Fruit fly (Drosophila melanogaster) Kc167 (cell line): ENCODE results near the gene CG11885.

ENCODE experiments used
- Myc ChIP-seq: fragments of >200 bp; optimal IDR thresholded peaks from 2 replicates; lab custom pipeline; 2017; ENCODE audit warnings: missing external identifiers
- Sin3A ChIP-seq: fragments of >200 bp; optimal IDR thresholded peaks from 2 replicates; lab custom pipeline; 2018; ENCODE audit warnings: missing external identifiers
- h ChIP-seq: fragments of >200 bp; optimal IDR thresholded peaks from 3 replicates; lab custom pipeline; 2018; ENCODE audit warnings: missing external identifiers
- insv ChIP-seq: fragments of >200 bp; optimal IDR thresholded peaks from 3 replicates; lab custom pipeline; 2018; ENCODE audit warnings: missing external identifiers
- psq ChIP-seq: fragments of >200 bp; optimal IDR thresholded peaks from 2 replicates; lab custom pipeline; 2017; ENCODE audit warnings: missing external identifiers
- ttk ChIP-seq: sonication (Bioruptor generic); optimal IDR thresholded peaks from 2 replicates; lab custom pipeline; 2017; ENCODE audit warnings: missing external identifiers

The CG11885 gene

DNA sequence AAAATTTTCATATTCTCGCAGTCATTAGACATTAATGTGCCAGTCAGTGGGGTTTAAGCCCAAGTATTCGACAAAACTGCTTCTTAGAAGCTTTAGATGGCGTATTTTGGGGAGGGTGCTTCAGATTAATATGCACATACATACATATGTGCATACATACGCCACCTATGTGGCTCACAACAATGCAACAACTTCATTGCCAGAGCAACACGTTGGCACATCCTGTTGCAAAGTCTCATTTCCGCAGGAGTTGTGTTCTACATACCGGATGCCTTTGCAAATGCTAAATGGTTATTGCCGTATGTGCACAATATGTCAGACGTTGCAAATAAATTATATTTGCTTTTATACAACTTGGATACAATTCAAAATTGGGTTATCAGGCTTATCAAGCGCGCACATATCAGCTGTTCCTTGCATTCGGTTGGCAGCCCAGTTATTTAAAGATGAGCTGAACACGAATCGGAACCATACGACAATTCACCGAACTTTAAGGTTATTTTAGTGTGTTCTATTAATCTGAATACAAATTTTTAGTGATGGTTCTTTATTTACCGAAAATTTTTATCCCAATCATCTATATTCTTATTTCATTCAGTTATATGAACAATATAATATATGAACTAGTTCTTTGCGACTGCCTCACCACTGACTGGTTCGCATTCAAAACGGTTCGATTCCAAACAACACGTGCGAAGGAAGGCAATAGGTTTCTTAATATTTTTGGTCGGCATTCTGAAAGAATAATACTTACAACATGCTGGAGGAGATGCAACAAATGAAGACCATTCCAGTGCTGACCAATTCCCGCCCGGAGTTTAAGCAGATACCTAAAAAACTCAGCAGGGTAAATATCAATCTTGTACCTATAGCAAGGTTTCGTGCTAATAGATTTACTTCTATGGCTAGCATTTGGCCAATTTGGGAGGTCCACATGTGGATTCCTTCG, 17.3 kb downstream of the CG11885 start, which contains the start of gene Polr1B:
Gene Polr1B, plus strand, starts transcription at position 659 of the 949 bp plus-strand sequence.
- no peak for TF ChIP-seq ttk (lab: Kevin White, UChicago)
- no peak for TF ChIP-seq Myc (lab: Kevin White, UChicago)
- TF ChIP-seq insv (lab: Kevin White, UChicago) = no peak
- TF ChIP-seq Sin3A (lab: Kevin White, UChicago) = no peak
- TF ChIP-seq h = no peak
- TF ChIP-seq psq (lab: Kevin White, UChicago) = no peak

DNA sequence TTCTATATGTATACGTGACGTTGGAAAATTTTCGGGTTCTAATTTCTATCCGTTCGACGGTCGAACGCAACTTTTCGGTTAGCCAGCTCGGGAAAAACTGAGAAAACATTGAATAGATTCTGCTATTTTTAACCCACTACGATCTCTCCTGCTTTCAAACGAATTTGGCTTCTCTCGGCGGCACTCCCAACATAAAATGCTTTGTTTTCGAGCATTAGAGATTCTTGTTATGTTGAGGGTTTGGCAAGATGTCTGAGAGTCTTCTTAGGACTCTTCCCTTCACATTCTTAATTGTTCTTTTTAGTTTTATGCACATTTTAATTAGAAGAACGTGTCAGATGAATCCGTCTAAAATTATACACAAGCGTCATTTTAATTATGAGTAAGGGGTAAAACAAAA, 19.2 kb downstream of the CG11885 start, which contains the start of gene CG4213:
Gene CG4213, minus strand, starts transcription at position 101 of the 400 bp plus-strand sequence.
- TF ChIP-seq Myc (lab: Kevin White, UChicago) (no peak), Sin3A (lab: Kevin White, UChicago) (no peak), ttk (lab: Kevin White, UChicago) (no peak), h (no peak), insv (lab: Kevin White, UChicago) (no peak), psq (lab: Kevin White, UChicago) (no peak)

DNA sequence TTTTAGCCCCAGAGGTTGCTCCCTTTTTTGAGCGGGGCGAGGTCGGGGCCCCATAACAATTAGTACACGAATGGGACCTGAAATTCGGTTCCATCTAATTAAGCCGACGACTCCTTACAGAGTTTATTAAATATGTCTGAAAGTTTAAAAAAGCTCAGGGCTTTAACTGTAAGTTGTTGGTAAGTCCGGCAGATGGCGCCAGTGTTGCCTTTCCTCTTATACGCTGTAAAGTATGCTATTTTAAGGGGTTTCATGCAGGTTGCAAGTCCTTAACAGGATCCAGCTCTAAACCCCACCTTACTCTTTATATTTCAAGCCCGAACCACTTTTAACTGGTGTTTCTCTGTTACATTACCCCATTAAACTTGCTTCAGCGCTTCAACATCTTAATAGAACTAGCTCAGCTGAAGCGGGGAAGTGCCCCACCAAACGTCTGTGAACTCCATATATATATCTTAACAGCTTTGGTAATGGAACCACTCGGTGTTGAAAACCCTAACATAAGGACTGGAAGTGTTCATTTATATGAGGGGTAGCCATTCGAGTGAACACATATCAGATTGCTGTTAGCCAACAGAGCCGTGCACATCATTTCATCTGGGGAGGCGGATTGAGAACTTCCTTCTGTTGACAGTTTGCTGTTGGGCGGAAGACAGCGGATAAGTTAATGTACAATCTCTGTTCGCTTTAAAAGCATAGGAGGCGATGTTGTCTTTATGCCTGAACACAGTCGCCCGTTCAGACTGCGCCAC, 25.7 kb downstream of the CG11885 start:
- no peak for TF ChIP-seq Myc (lab: Kevin White, UChicago)
- TF ChIP-seq insv (lab: Kevin White, UChicago) = no peak
- no peak for TF ChIP-seq h
- no peak for TF ChIP-seq ttk (lab: Kevin White, UChicago)
- no peak for TF ChIP-seq Sin3A (lab: Kevin White, UChicago)
- TF ChIP-seq psq (lab: Kevin White, UChicago) = no peak

dm6 chr2L:392529-392928, 28.7 kb downstream of the CG11885 start:
- TF ChIP-seq ttk (lab: Kevin White, UChicago) (no peak), psq (lab: Kevin White, UChicago) (no peak), Myc (lab: Kevin White, UChicago) (no peak), h (no peak), Sin3A (lab: Kevin White, UChicago) (no peak), insv (lab: Kevin White, UChicago) (no peak)

- TF ChIP-seq ttk (lab: Kevin White, UChicago) (no peak), h (no peak), Myc (lab: Kevin White, UChicago) (no peak), insv (lab: Kevin White, UChicago) (no peak), Sin3A (lab: Kevin White, UChicago) (no peak), psq (lab: Kevin White, UChicago) (no peak)
Observed at dm6 chr2L:390509-390908, 30.7 kb downstream of the CG11885 start.

DNA sequence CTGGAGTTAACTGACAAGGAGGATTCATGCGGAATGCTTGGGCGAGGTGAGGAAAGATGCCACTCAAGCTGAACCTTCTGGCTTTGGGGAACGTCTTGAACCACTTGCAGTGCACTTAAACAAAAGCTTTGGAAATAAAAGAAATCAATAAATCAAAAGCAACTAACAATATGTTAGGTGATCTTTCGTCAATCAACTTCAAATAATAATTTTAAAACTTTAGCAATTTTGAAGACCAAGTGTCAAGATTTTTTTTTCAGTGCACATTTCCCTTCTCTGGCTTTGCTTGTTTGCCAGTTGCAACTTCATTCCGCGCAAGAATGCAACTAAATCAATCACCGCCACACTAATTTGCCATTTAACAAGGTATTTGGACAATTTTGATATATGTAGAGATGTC, 38.4 kb downstream of the CG11885 start:
- TF ChIP-seq Myc (lab: Kevin White, UChicago) (no peak), psq (lab: Kevin White, UChicago) (no peak), insv (lab: Kevin White, UChicago) (no peak), ttk (lab: Kevin White, UChicago) (no peak), h (no peak), Sin3A (lab: Kevin White, UChicago) (no peak)

dm6 chr2L:378815-379440, 42.3 kb downstream of the CG11885 start:
- TF ChIP-seq psq (lab: Kevin White, UChicago) = no peak
- no peak for TF ChIP-seq insv (lab: Kevin White, UChicago)
- no peak for TF ChIP-seq h
- no peak for TF ChIP-seq Myc (lab: Kevin White, UChicago)
- no peak for TF ChIP-seq ttk (lab: Kevin White, UChicago)
- no peak for TF ChIP-seq Sin3A (lab: Kevin White, UChicago)

- TF ChIP-seq Sin3A (lab: Kevin White, UChicago) (no peak), psq (lab: Kevin White, UChicago) (no peak), ttk (lab: Kevin White, UChicago) (no peak), h (no peak), insv (lab: Kevin White, UChicago) (no peak), Myc (lab: Kevin White, UChicago) (no peak)
Observed at dm6 chr2L:377780-378222, 43.4 kb downstream of the CG11885 start, which contains the start of gene al. TSS of gene al (plus strand) at chr2L:378112.

- TF ChIP-seq insv (lab: Kevin White, UChicago) (no peak), ttk (lab: Kevin White, UChicago) (no peak), h (no peak), Myc (lab: Kevin White, UChicago) (no peak), psq (lab: Kevin White, UChicago) (no peak), Sin3A (lab: Kevin White, UChicago) (no peak)
Observed at dm6 chr2L:371747-372146, 49.5 kb downstream of the CG11885 start.
